Worm (Caenorhabditis elegans) whole organism, L4/young adult: ENCODE measurements around the gene C02F12.8.

Source experiments
- W03F9.2 ChIP-seq: fragments of 150-350 bp; optimal IDR thresholded peaks from 2 replicates; lab custom pipeline; 2014; ENCODE audit warnings: missing biosample characterization, missing genetic modification characterization
- dao-5 ChIP-seq: sonication (generic microtip); optimal IDR thresholded peaks from 2 replicates; lab custom pipeline; 2016; ENCODE audit warnings: missing genotype, missing genetic modification characterization, moderate library complexity, missing compliant biosample characterization
- him-1 ChIP-seq: sonication (generic microtip); optimal IDR thresholded peaks from 2 replicates; lab custom pipeline; 2016; ENCODE audit warnings: missing genotype, missing genetic modification reagents, missing genetic modification characterization, missing compliant biosample characterization

C02F12.8 gene

DNA sequence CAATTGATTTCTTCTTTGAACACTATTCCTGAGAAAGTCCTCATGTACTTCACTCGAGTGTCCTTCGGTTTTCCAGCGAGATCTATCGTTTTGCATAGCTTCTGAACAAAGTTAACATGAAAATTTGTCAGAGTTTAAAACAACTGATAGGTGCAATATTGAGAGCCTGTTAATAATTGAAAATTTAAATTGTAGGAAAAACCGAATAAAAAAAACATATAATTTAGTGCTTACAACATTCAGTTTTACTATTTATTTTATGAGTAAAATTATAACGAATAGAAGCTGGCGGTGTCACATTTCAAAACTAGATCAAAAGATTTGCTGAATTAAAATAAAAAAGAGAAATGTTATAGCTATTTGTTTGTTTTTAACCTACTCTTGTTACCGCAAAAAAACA, at the start of gene C02F12.8:
Gene C02F12.8 (minus strand): TSS at position 101 of the 400 bp plus-strand sequence.
- no peak for TF ChIP-seq him-1 (tag; lab: Kevin White, UChicago)
- no peak for TF ChIP-seq W03F9.2 (tag; lab: Kevin White, UChicago)
- no peak for TF ChIP-seq dao-5

DNA sequence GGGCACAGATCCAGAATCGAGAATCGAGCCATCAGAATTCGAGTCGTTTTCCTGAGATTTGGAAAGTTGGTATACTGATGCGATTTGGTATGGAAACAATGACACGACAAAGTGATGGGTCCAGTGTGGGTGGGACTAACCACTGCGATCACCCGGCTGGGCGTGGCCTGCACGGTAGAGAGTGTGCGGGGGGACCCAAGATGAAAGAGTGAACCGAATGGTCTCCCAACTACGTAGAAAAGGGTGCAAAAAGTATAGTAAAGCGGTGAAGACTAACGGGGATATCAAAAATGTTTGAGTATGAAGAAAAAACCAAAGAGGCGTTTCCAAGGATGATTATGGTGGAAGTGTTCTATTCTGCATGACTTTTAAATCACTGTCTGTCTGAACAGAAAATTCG, 49.2 kb upstream of the C02F12.8 start, which contains the start of gene fkh-2:
Gene fkh-2 (minus strand): TSS at position 101 of the 400 bp plus-strand sequence.
- TF ChIP-seq him-1 (tag; lab: Kevin White, UChicago) (no peak), dao-5 (no peak), W03F9.2 (tag; lab: Kevin White, UChicago) (no peak)

DNA sequence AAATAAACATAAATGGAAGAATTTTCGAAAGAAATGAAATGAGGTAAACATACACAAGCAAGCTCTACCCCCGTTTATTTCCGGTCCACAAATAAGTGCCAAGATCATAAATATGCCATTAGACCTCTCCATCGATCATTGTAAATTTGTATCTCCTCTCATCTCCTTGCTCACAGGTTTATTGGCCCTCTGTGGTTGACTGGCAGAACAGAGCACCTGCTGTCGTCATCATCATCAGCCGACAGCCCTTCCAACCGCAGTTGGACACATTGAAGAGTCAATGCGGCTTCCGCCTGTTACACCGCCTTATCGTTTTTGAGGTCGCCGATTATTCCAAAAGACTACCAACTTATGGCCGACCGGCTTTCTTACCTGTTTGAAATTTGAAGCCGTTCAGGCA, 45.6 kb upstream of the C02F12.8 start:
- no peak for TF ChIP-seq dao-5
- no peak for TF ChIP-seq him-1 (tag; lab: Kevin White, UChicago)
- no peak for TF ChIP-seq W03F9.2 (tag; lab: Kevin White, UChicago)

DNA sequence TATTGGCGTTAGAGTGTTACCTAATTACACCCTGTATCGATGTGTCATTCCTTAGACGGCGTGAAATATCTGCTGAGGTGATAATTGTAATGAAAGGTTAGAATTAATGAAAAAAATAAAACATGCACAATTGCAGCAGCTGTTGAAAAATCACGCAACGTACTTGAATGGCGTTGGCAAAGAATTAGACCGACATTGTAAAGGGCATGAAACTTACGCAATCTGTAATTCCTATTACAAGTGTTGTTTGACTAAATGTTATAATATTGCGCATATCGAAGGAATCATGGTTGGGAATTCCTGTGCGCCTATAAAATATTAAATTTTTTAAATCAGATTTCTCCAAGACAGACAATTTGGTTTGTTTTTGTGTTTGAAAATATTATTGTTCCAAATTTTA, 40.7 kb upstream of the C02F12.8 start, which contains the start of gene tag-18:
Gene tag-18 (minus strand): TSS at position 305 of the 400 bp plus-strand sequence.
- TF ChIP-seq dao-5 (no peak), W03F9.2 (tag; lab: Kevin White, UChicago) (no peak), him-1 (tag; lab: Kevin White, UChicago) (no peak)

DNA sequence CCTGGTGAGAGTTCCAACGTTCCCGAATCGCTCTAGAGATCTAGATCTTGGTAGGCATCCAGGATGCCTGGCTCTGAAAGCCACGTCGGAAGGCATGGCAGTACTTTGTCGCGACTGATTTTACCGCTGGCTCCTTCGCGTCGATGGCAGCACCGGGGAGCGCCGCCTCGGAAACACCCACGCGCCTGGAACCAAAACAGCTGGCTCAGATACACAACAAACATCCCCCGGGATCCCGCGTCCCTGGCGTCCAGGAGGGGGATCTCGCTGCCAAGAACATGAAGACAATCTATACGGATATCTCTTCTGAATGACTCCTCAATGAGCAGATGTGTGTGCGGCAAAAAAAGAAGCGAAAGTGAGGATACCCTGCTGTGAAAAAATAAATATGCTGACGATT, 40.3 kb upstream of the C02F12.8 start:
- TF ChIP-seq W03F9.2 (tag; lab: Kevin White, UChicago) (no peak), him-1 (tag; lab: Kevin White, UChicago) (no peak), dao-5 (no peak)

DNA sequence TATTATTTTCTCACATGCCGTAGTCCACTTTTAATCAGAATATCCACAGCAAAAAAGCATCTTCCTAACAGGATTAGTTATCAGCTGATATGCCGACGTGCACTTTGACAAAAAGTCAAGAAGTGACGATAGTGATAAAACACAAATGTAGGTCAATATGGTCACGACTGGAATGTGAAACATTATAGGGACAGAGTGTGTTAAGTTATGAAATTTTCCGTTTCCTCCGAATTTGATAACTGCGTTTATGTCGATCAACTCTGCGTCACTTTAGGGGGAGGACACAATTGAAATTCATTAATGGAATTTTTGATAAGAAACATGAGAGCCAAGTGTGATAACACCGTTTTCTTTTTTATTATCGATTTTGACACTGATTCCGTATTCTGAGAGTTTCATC, 35.9 kb upstream of the C02F12.8 start, which contains the start of gene aex-4:
Gene aex-4 (plus strand): TSS at position 312 of the 400 bp plus-strand sequence.
- no peak for TF ChIP-seq dao-5
- no peak for TF ChIP-seq him-1 (tag; lab: Kevin White, UChicago)
- TF ChIP-seq W03F9.2 (tag; lab: Kevin White, UChicago): no peak

DNA sequence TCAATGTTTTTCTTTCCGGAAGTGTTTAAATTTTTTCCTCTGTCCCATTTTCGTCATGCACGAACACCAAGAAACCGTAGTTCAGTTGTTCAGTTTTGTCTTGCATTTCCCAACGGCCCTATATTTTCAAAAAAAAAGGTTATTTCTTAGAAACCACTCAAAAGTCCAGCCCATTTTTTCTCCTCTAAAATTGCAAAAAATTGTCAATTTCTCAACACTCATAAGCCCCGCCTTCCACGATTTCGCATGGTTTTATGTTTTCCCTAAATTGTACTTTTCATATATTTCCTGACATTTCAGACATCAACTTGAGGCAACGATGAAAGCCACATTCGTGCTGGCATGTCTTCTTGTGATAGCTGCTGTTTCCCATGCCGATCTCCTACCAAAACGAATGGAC, 34.2 kb upstream of the C02F12.8 start, which contains the start of gene nlp-1:
Gene nlp-1 (plus strand): TSS at position 301 of the 400 bp plus-strand sequence.
- TF ChIP-seq W03F9.2 (tag; lab: Kevin White, UChicago): no peak
- no peak for TF ChIP-seq dao-5
- no peak for TF ChIP-seq him-1 (tag; lab: Kevin White, UChicago)

DNA sequence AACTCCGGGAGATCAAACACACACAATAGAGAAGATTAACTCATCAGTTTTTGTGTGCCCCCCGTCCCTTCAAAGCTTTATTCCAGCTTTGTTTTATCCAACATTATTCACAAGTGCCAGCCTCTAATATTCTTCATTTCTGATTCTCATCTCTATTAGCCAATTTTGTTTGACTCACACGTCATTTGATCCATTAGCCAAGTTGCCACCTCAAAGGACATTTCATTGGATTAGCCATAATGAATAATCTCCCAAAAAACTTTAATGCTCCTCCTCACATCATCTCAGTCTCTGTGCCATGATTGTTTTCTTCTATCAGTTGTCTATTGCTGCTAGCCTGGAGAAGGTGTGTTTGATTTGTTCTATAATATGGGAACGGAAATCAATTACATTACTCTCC, 32.4 kb upstream of the C02F12.8 start:
- TF ChIP-seq him-1 (tag; lab: Kevin White, UChicago) (no peak), W03F9.2 (tag; lab: Kevin White, UChicago) (no peak), dao-5 (no peak)

DNA sequence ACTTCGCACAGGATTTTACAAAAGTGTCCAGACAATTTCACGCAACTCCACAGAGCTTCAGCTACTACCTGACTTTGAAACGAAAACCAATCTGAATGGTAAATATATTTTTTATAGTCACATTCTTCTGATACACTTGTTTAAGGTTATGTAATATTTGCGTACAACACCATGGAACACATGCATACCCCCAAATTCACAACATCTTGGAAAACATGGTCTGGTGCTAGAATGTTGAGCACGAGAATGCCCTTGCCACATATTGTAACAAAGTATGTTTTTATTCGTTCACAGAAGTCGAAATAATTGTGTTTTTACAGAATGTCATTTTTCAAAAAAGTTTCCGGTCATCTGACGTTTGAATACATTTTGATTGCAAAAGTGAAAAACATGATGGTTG, 22.8 kb upstream of the C02F12.8 start:
- no peak for TF ChIP-seq dao-5
- no peak for TF ChIP-seq W03F9.2 (tag; lab: Kevin White, UChicago)
- TF ChIP-seq him-1 (tag; lab: Kevin White, UChicago): no peak

DNA sequence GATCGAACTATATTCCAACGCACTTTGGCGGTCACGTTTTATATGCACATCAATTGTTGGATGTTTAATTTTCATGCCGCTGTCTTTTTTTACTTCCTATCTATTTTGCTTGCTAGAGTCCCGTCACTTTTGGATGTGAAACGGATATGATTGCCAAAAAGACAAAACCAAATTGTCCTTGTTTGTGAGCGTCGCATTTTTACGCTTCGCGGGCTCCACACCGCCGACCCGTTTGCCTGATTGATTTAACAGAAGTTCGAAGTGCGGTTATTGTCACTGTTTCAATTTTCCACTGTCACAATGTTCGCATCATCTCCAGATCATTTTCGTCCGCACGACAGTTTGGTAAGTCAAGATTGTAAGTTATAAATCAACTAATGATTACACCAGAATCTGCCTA, 21.8 kb upstream of the C02F12.8 start, which contains the start of gene C01C4.2:
Gene C01C4.2 (plus strand): TSS at position 301 of the 400 bp plus-strand sequence.
- no peak for TF ChIP-seq him-1 (tag; lab: Kevin White, UChicago)
- TF ChIP-seq W03F9.2 (tag; lab: Kevin White, UChicago): no peak
- TF ChIP-seq dao-5: no peak

DNA sequence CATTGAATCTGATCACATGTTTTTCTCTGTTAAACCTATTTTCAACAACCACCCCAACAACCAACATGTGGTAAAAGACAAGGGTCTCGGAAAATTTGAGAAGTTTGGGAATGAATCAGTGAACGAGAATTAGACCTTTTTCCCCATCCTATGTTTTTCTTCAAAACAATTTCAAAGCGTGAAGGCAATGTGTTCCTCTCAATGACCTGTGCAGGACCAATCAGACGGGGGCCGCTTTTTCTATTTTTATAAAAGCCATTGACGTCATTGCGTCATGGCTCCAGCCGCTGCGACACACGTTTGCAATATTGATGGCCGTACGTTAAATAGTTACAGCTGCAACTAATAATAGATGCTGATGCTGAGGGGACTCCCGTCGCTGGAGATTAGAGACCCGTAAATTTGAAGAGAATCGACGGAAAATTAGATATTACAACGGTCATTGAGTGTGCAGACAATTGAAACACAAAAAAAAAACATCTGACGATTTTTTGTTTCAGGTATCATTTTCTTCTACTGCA, 18.6 kb upstream of the C02F12.8 start:
- TF ChIP-seq W03F9.2 (tag; lab: Kevin White, UChicago): no peak
- TF ChIP-seq him-1 (tag; lab: Kevin White, UChicago): no peak
- TF ChIP-seq dao-5: no peak

DNA sequence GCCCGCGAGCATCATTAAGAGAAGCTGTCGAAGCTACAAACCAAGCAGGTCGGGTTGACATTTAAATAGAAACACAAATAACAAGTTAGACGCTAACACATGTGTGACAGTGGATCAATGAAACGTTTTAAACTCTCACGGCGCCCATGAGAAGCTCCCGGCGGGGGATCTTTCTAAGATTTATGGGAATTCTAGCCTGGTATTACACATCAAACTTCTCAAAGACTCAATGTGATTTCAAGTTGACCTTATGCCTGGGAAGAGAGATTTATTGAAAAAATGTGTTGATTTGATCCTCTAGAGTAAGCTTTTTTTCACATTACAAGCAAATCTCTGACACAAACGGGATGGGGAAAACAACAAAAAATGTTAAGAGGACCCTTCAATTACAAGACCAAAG, 16.7 kb upstream of the C02F12.8 start:
- TF ChIP-seq him-1 (tag; lab: Kevin White, UChicago): no peak
- no peak for TF ChIP-seq W03F9.2 (tag; lab: Kevin White, UChicago)
- no peak for TF ChIP-seq dao-5

DNA sequence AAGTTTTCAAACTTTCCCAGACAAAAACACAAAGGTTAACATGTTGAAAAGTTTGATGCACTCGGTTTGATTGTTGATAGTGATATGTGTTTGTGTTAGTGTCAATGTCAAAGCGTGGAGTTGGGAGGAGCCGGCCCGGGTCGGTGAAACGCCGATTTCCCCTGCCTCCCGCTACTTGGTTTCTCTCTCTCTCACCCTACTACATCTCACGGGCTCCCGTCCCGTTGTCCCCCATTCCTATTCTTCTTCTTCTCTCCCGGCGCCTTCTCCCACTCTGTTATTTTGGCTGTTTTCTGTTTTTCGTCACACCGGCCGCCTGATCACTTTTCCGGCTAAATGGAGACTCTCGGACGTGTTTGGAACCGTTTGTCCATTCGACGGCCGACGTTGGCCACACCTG, 13.3 kb upstream of the C02F12.8 start:
- TF ChIP-seq W03F9.2 (tag; lab: Kevin White, UChicago): no peak
- TF ChIP-seq him-1 (tag; lab: Kevin White, UChicago): no peak
- TF ChIP-seq dao-5: no peak

DNA sequence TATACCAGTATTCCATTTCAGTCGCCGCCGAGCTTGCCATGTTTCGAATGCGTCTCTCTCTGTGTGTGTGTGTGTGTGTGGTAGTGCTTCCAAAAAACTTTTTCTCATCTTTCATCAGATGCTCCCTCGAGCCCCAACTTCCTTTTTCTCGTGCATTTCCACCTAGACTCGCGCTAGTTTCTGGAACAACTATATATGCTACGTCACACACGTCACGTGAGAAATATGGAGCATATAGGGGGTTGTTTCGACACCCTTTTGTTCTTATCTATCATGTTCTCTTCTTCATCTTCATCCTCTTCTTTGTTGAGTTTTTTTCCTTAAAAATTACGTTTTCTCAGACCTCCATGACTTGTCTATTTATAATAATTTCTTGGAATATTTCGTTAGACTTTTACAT, 12.3 kb upstream of the C02F12.8 start:
- TF ChIP-seq dao-5 (no peak), him-1 (tag; lab: Kevin White, UChicago) (no peak), W03F9.2 (tag; lab: Kevin White, UChicago) (no peak)

DNA sequence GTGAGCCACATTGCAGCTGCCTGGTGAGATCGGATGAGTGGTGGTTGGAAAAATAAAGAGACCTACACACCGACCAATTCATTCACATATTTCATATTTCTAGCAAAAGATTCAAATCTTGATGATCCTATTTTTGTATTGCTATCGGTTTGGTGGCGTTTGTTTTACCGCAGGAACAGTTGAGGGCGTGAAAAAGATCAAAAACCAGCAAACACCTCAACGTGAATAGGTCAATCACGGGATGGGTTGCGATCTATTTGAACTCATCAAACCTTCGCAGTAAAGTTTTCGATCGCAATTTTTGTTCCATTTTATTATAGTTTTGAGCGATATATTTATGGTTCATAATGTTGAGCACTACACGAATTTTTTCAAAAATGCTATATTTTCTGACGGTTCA, 8.8 kb upstream of the C02F12.8 start:
- TF ChIP-seq W03F9.2 (tag; lab: Kevin White, UChicago) (no peak), dao-5 (no peak), him-1 (tag; lab: Kevin White, UChicago) (no peak)
